Worm (Caenorhabditis elegans): Measurements from ENCODE around the gene clec-147.
A peak's percentile ranks its signal among the peaks of the same experiment; 100 is the strongest.

The clec-147 gene

ce11 chrII:14496809-14497208, 40.8 kb downstream of the clec-147 start:
- TF ChIP-seq skn-1 (tag; optimal IDR thresholded peaks at IDR 0.05) (peak; percentile 97), mdl-1 (tag; optimal IDR thresholded peaks at IDR 0.05) (peak in 1 of 2 experiments; percentile 86), lin-39 (tag; optimal IDR thresholded peaks at IDR 0.05) (no peak), nhr-71 (tag; optimal IDR thresholded peaks at IDR 0.05) (peak; percentile 86), aly-2 (tag; optimal IDR thresholded peaks at IDR 0.05) (peak; percentile 66), mep-1 (tag; optimal IDR thresholded peaks at IDR 0.05) (peak; percentile 82), ceh-82 (tag; optimal IDR thresholded peaks at IDR 0.05) (peak; percentile 26 to 56 (median 48)), nhr-28 (tag; optimal IDR thresholded peaks at IDR 0.05) (no peak), dsc-1 (tag; optimal IDR thresholded peaks at IDR 0.05) (peak; percentile 67), F16B12.6 (tag; optimal IDR thresholded peaks at IDR 0.05) (peak; percentile 50), tbx-2 (tag; optimal IDR thresholded peaks at IDR 0.05) (peak; percentile 83), mef-2 (tag; optimal IDR thresholded peaks at IDR 0.05) (peak; percentile 44), hpl-2 (GFP tag; optimal IDR thresholded peaks at IDR 0.05) (peak; percentile 72), lin-35 (GFP tag; optimal IDR thresholded peaks at IDR 0.05) (peak; percentile 56 to 85), vab-15 (tag; optimal IDR thresholded peaks at IDR 0.05) (peak; percentile 57), blmp-1 (tag; optimal IDR thresholded peaks at IDR 0.05) (peak; percentile 76), nhr-90 (tag; optimal IDR thresholded peaks at IDR 0.05; ENCODE audit: poor library complexity) (peak; percentile 94), unc-30 (tag; optimal IDR thresholded peaks at IDR 0.05) (no peak), irx-1 (tag; optimal IDR thresholded peaks at IDR 0.05) (peak; percentile 58), fkh-10 (GFP tag; optimal IDR thresholded peaks at IDR 0.05) (peak; percentile 8), ceh-8 (GFP tag; optimal IDR thresholded peaks at IDR 0.05) (peak; percentile 41), snu-23 (GFP tag; optimal IDR thresholded peaks at IDR 0.05) (peak; percentile 88), C34B4.2 (tag; optimal IDR thresholded peaks at IDR 0.05) (no peak), sptf-1 (tag; optimal IDR thresholded peaks at IDR 0.05) (no peak), efl-1 (optimal IDR thresholded peaks at IDR 0.05) (peak; percentile 66 to 68), efl-1 (GFP tag; optimal IDR thresholded peaks at IDR 0.05 in 1 of 2) (peak; percentile 53 to 96), pag-3 (tag; optimal IDR thresholded peaks at IDR 0.05; ENCODE audit: borderline replicate concordance, insufficient read depth) (no peak), rnt-1 (tag; optimal IDR thresholded peaks at IDR 0.05) (peak; percentile 90), egl-27 (tag; optimal IDR thresholded peaks at IDR 0.05) (peak; percentile 22 to 50), C04F5.9 (tag; optimal IDR thresholded peaks at IDR 0.05) (peak; percentile 7), lin-14 (GFP tag; optimal IDR thresholded peaks at IDR 0.05) (peak; percentile 69), sup-37 (GFP tag; optimal IDR thresholded peaks at IDR 0.05) (no peak), aha-1 (tag; optimal IDR thresholded peaks at IDR 0.05) (peak; percentile 45), nhr-19 (GFP tag; conservative IDR thresholded peaks at IDR 0.05) (peak; percentile 79), swsn-7 (tag; optimal IDR thresholded peaks at IDR 0.05) (peak; percentile 74), fkh-4 (tag; optimal IDR thresholded peaks at IDR 0.05; ENCODE audit: borderline replicate concordance) (no peak), grh-1 (GFP tag; IDR thresholded peaks at IDR 0.05) (peak; percentile 47; the same call in 1 of the 2 replicates), xbp-1 (tag; optimal IDR thresholded peaks at IDR 0.05) (peak; percentile 68), elt-2 (tag; optimal IDR thresholded peaks at IDR 0.05) (peak; percentile 65), elt-3 (tag; optimal IDR thresholded peaks at IDR 0.05) (peak in 3 of 6 experiments; percentile 32 to 83 (median 55)), lsy-2 (tag; optimal IDR thresholded peaks at IDR 0.05) (peak; percentile 67 to 92), isw-1 (GFP tag; IDR thresholded peaks at IDR 0.05) (no peak), nhr-47 (tag; optimal IDR thresholded peaks at IDR 0.05) (peak; percentile 86), lin-13 (GFP tag; optimal IDR thresholded peaks at IDR 0.05) (peak; percentile 32), fkh-8 (tag; optimal IDR thresholded peaks at IDR 0.05) (peak; percentile 39), jun-1 (tag; optimal IDR thresholded peaks at IDR 0.05) (peak; percentile 56), mab-9 (GFP tag; IDR thresholded peaks at IDR 0.05) (no peak), ceh-63 (GFP tag; optimal IDR thresholded peaks at IDR 0.05) (no peak), C16A3.4 (tag; optimal IDR thresholded peaks at IDR 0.05) (peak; percentile 93), ama-1 (optimal IDR thresholded peaks at IDR 0.05) (no peak), unc-98 (GFP tag; IDR thresholded peaks at IDR 0.05) (no peak), egl-13 (tag; optimal IDR thresholded peaks at IDR 0.05) (peak; percentile 40), nhr-20 (tag; optimal IDR thresholded peaks at IDR 0.05) (peak; percentile 92)

Measured in whole organism, L1 larva.